Fruit fly (Drosophila melanogaster): Measurements from ENCODE around the gene Prx6a.

Gene Prx6a

dm6 chr2L:2857862-2858734, 19.9 kb downstream of the Prx6a start (continued):
- TF ChIP-seq her (GFP tag; optimal IDR thresholded peaks at IDR 0.05) (peak; percentile 14), CG2889 (GFP tag; IDR thresholded peaks at IDR 0.05) (no peak), CG34376 (GFP tag; optimal IDR thresholded peaks at IDR 0.05) (peak; percentile 36), CG10321 (GFP tag; IDR thresholded peaks at IDR 0.05) (0 out of 2 replicates have a peak, but pooled peaks have one; percentile 16), z (GFP tag; IDR thresholded peaks at IDR 0.05) (peak; percentile 78), Sox100B (GFP tag; optimal IDR thresholded peaks at IDR 0.05) (peak; percentile 11), unpg (GFP tag; optimal IDR thresholded peaks at IDR 0.05) (peak; percentile 13), sqz (GFP tag; optimal IDR thresholded peaks at IDR 0.05) (peak; percentile 41), CG16813 (GFP tag; IDR thresholded peaks at IDR 0.05; ENCODE audit: partially characterized antibody) (no peak), CG42726 (GFP tag; IDR thresholded peaks at IDR 0.05; ENCODE audit: partially characterized antibody) (0 out of 2 replicates have a peak, but pooled peaks have one; percentile 18), Hand (GFP tag; optimal IDR thresholded peaks at IDR 0.05) (no peak), CG12769 (tag; optimal IDR thresholded peaks at IDR 0.05) (peak; percentile 18), Ssrp (tag; optimal IDR thresholded peaks at IDR 0.05) (peak; percentile 55), Chrac-16 (GFP tag; optimal IDR thresholded peaks at IDR 0.05) (no peak), Oli (tag; optimal IDR thresholded peaks at IDR 0.05) (peak; percentile 33), rib (GFP tag; IDR thresholded peaks at IDR 0.05) (peak; percentile 76; the same call in 1 of the 2 replicates), eve (GFP tag; optimal IDR thresholded peaks at IDR 0.05) (peak in 1 of 2 experiments; percentile 22), Sox102F (GFP tag; optimal IDR thresholded peaks at IDR 0.05) (peak; percentile 43), klu (GFP tag; IDR thresholded peaks at IDR 0.05) (no peak), CG4360 (GFP tag; IDR thresholded peaks at IDR 0.05) (0 out of 2 replicates have a peak, but pooled peaks have one; percentile 30), gsb-n (tag; optimal IDR thresholded peaks at IDR 0.05) (peak; percentile 75), crp (GFP tag; optimal IDR thresholded peaks at IDR 0.05) (peak in 1 of 2 experiments; percentile 25), CG15011 (GFP tag; optimal IDR thresholded peaks at IDR 0.05) (peak; percentile 24), CG15269 (tag; optimal IDR thresholded peaks at IDR 0.05) (peak; percentile 25), cg (GFP tag; optimal IDR thresholded peaks at IDR 0.05) (peak; percentile 85), Dbx (GFP tag; IDR thresholded peaks at IDR 0.05) (0 out of 3 replicates have a peak, but pooled peaks have one; percentile 25), Myb (GFP tag; optimal IDR thresholded peaks at IDR 0.05) (no peak), CG7357 (GFP tag; IDR thresholded peaks at IDR 0.05) (no peak), Xbp1 (GFP tag; optimal IDR thresholded peaks at IDR 0.05) (peak; percentile 2), Mrtf (GFP tag; IDR thresholded peaks at IDR 0.05) (no peak), jigr1 (GFP tag; IDR thresholded peaks at IDR 0.05) (no peak), MTF-1 (GFP tag; optimal IDR thresholded peaks at IDR 0.05; ENCODE audit: borderline replicate concordance) (peak; percentile 32), CG11504 (tag; optimal IDR thresholded peaks at IDR 0.05) (peak; percentile 24), shn (GFP tag; optimal IDR thresholded peaks at IDR 0.05) (peak; percentile 8), eyg (GFP tag; optimal IDR thresholded peaks at IDR 0.05) (no peak), tgo (GFP tag; IDR thresholded peaks at IDR 0.05) (0 out of 3 replicates have a peak, but pooled peaks have one; percentile 24), gcm2 (GFP tag; optimal IDR thresholded peaks at IDR 0.05) (peak; percentile 2), CG4854 (GFP tag; optimal IDR thresholded peaks at IDR 0.05) (no peak), ind (GFP tag; optimal IDR thresholded peaks at IDR 0.05) (peak; percentile 12), Side (GFP tag; optimal IDR thresholded peaks at IDR 0.05) (peak; percentile 3), wor (GFP tag; IDR thresholded peaks at IDR 0.05) (no peak), CG4328 (GFP tag; optimal IDR thresholded peaks at IDR 0.05) (no peak), p53 (GFP tag; optimal IDR thresholded peaks at IDR 0.05) (no peak), bbx (GFP tag; IDR thresholded peaks at IDR 0.05; ENCODE audit: partially characterized antibody) (0 out of 2 replicates have a peak, but pooled peaks have one; percentile 14), CG7839 (tag; optimal IDR thresholded peaks at IDR 0.05) (peak; percentile 17), grau (tag; optimal IDR thresholded peaks at IDR 0.05) (peak; percentile 81), zen (tag; optimal IDR thresholded peaks at IDR 0.05) (no peak), D19A (tag; optimal IDR thresholded peaks at IDR 0.05) (no peak)
